Worm (Caenorhabditis elegans) whole organism, L4 larva: ENCODE results near the gene str-118.
"Not testable (repeated sequence)": the region's sequence is repeated elsewhere in the genome, so short reads cannot be mapped to it uniquely, and the experiment has no call there.

ENCODE experiments used
- lsy-2 ChIP-seq, 2 experiments: fragments of 150-350 bp in 1 of 2; sonication (generic microtip) in 1 of 2; optimal IDR thresholded peaks; 2 replicates each; lab custom pipeline; 2014 to 2017; ENCODE audit warnings: missing biosample characterization in 2 of 2, missing genetic modification characterization in 2 of 2
- nhr-237 ChIP-seq: sonication (generic microtip); optimal IDR thresholded peaks from 2 replicates; lab custom pipeline; 2017; ENCODE audit warnings: missing biosample characterization, missing genetic modification characterization
- nhr-77 ChIP-seq: fragments of 150-350 bp; optimal IDR thresholded peaks from 2 replicates; lab custom pipeline; 2014; ENCODE audit warnings: missing biosample characterization, missing genetic modification characterization
- saeg-2 ChIP-seq: fragments of 200-800 bp; sonication (Bioruptor generic); IDR thresholded peaks from 2 replicates; pipeline ENCODE4 v1.3.6; 2022; ENCODE audit warnings: missing genetic modification reagents, missing genetic modification characterization, missing compliant biosample characterization
- unc-62 ChIP-seq, 3 experiments: fragments of 150-350 bp in 1 of 3; sonication (generic microtip); optimal IDR thresholded peaks in 2 of 3; peaks in 1 of 3; 1 replicate in 1 of 3; 2 replicates in 2 of 3; lab custom pipeline; 2014 to 2017; ENCODE audit warnings: missing biosample characterization in 3 of 3, missing genetic modification characterization in 3 of 3, missing genetic modification reagents in 3 of 3, missing genotype in 1 of 3

- not testable (repeated sequence) for TF ChIP-seq saeg-2 (GFP tag; lab: Robert Waterston, UW); unc-62 (GFP tag; optimal IDR thresholded peaks at IDR 0.05 in 1 of 2; lab: Kevin White, UChicago); unc-62 (tag; optimal IDR thresholded peaks at IDR 0.05; lab: Kevin White, UChicago); lsy-2 (tag; optimal IDR thresholded peaks at IDR 0.05; lab: Kevin White, UChicago); nhr-77 (tag; lab: Kevin White, UChicago); nhr-237 (tag; lab: Kevin White, UChicago)
Observed at ce11 chrV:10049192-10049816, 2.7 kb upstream of the str-118 start.
